Fruit fly (Drosophila melanogaster) Kc167 (cell line): ENCODE data around the gene Phb1.

Experiments
- Myc ChIP-seq: fragments of >200 bp; optimal IDR thresholded peaks from 2 replicates; lab custom pipeline; 2017; ENCODE audit warnings: missing external identifiers
- Sin3A ChIP-seq: fragments of >200 bp; optimal IDR thresholded peaks from 2 replicates; lab custom pipeline; 2018; ENCODE audit warnings: missing external identifiers
- h ChIP-seq: fragments of >200 bp; optimal IDR thresholded peaks from 3 replicates; lab custom pipeline; 2018; ENCODE audit warnings: missing external identifiers
- insv ChIP-seq: fragments of >200 bp; optimal IDR thresholded peaks from 3 replicates; lab custom pipeline; 2018; ENCODE audit warnings: missing external identifiers
- psq ChIP-seq: fragments of >200 bp; optimal IDR thresholded peaks from 2 replicates; lab custom pipeline; 2017; ENCODE audit warnings: missing external identifiers
- ttk ChIP-seq: sonication (Bioruptor generic); optimal IDR thresholded peaks from 2 replicates; lab custom pipeline; 2017; ENCODE audit warnings: missing external identifiers

- no peak for TF ChIP-seq psq
- no peak for TF ChIP-seq Sin3A (lab: Kevin White, UChicago)
- no peak for TF ChIP-seq insv (lab: Kevin White, UChicago)
- no peak for TF ChIP-seq h (lab: Kevin White, UChicago)
- TF ChIP-seq ttk (lab: Kevin White, UChicago): no peak
- no peak for TF ChIP-seq Myc (lab: Kevin White, UChicago)
Measured at dm6 chr2L:19158005-19158666, 34.5 kb upstream of the Phb1 start.
